Fruit fly (Drosophila melanogaster) whole organism, pupa: ENCODE measurements around the gene emei.

Experiments used
- CG14655 ChIP-seq: fragments of 200-800 bp; sonication (Bioruptor generic); optimal IDR thresholded peaks from 3 replicates; lab custom pipeline; 2017; ENCODE audit warnings: mild to moderate bottlenecking, missing biosample characterization, missing genetic modification reagents, missing genetic modification characterization
- EcR ChIP-seq: fragments of 200-800 bp; sonication (Bioruptor generic); optimal IDR thresholded peaks from 3 replicates; lab custom pipeline; 2019; ENCODE audit warnings: missing biosample characterization, missing genetic modification characterization, mild to moderate bottlenecking, moderate library complexity, missing genetic modification reagents

- TF ChIP-seq EcR (GFP tag; lab: Kevin White, UChicago), result peak; percentile 72
- TF ChIP-seq CG14655 (GFP tag; lab: Kevin White, UChicago), result no peak
These were observed 26.9 kb downstream of the emei start for dm6 chr3L:11136349-11136748.
